Fruit fly (Drosophila melanogaster) whole organism, embryonic: Measurements from ENCODE around the gene CG5171.

ENCODE experiments used
- Atf-2 ChIP-seq: fragments of 200-800 bp; sonication (Bioruptor generic); optimal IDR thresholded peaks from 2 replicates; lab custom pipeline; 2016; ENCODE audit warnings: missing biosample characterization, missing genetic modification characterization
- Bgb ChIP-seq: fragments of 200-800 bp; sonication (Bioruptor generic); IDR thresholded peaks from 2 replicates; pipeline ENCODE4 v1.3.6; 2022; ENCODE audit warnings: missing biosample characterization, missing genetic modification characterization; ENCODE audit not compliant: partially characterized antibody
- CG12104 ChIP-seq: fragments of 200-800 bp; sonication (Bioruptor generic); optimal IDR thresholded peaks from 3 replicates; lab custom pipeline; 2016; ENCODE audit warnings: missing biosample characterization, missing genetic modification characterization
- CG12391 ChIP-seq: fragments of 200-800 bp; sonication (Bioruptor generic); optimal IDR thresholded peaks from 3 replicates; lab custom pipeline; 2018; ENCODE audit warnings: missing biosample characterization, mild to moderate bottlenecking, missing genetic modification characterization, moderate library complexity
- CG13296 ChIP-seq: fragments of 200-800 bp; sonication (Bioruptor generic); optimal IDR thresholded peaks from 3 replicates; lab custom pipeline; 2018; ENCODE audit warnings: missing biosample characterization, mild to moderate bottlenecking, missing genetic modification characterization
- CG13424 ChIP-seq: fragments of 200-800 bp; sonication (Bioruptor generic); optimal IDR thresholded peaks from 2 replicates; lab custom pipeline; 2019; ENCODE audit warnings: missing biosample characterization, mild to moderate bottlenecking, missing genetic modification characterization, moderate library complexity
- CG14710 ChIP-seq: fragments of 200-800 bp; sonication (Bioruptor generic); optimal IDR thresholded peaks from 3 replicates; lab custom pipeline; 2019; ENCODE audit warnings: missing biosample characterization, mild to moderate bottlenecking, missing genetic modification characterization, moderate library complexity
- CG17361 ChIP-seq: fragments of 200-800 bp; sonication (Bioruptor generic); IDR thresholded peaks from 3 replicates; pipeline ENCODE4 v1.3.6; 2022; ENCODE audit warnings: missing biosample characterization, missing genetic modification characterization
- CG17385 ChIP-seq: fragments of 200-800 bp; sonication (Bioruptor generic); optimal IDR thresholded peaks from 3 replicates; lab custom pipeline; 2018; ENCODE audit warnings: missing biosample characterization, mild to moderate bottlenecking, missing genetic modification characterization
- CG17612 ChIP-seq: fragments of 200-800 bp; sonication (Bioruptor generic); IDR thresholded peaks from 2 replicates; pipeline ENCODE4 v1.3.6; 2022; ENCODE audit warnings: missing biosample characterization, missing genetic modification characterization
- CG2120 ChIP-seq: fragments of 200-800 bp; sonication (Bioruptor generic); optimal IDR thresholded peaks from 3 replicates; lab custom pipeline; 2016; ENCODE audit warnings: missing biosample characterization, missing genetic modification characterization
- CG30020 ChIP-seq: fragments of 200-800 bp; optimal IDR thresholded peaks from 2 replicates; lab custom pipeline; 2019; ENCODE audit warnings: missing biosample characterization, mild to moderate bottlenecking, missing genetic modification characterization, moderate library complexity
- CG30403 ChIP-seq: fragments of 200-800 bp; sonication (Bioruptor generic); optimal IDR thresholded peaks from 3 replicates; lab custom pipeline; 2016; ENCODE audit warnings: missing biosample characterization, missing genetic modification characterization
- CG3163 ChIP-seq: fragments of 200-800 bp; sonication (Bioruptor generic); optimal IDR thresholded peaks from 3 replicates; lab custom pipeline; 2016; ENCODE audit warnings: missing biosample characterization, missing genetic modification characterization
- CG43689 ChIP-seq: fragments of 200-800 bp; sonication (Bioruptor generic); IDR thresholded peaks from 2 replicates; pipeline ENCODE4 v1.3.6; 2022; ENCODE audit warnings: missing biosample characterization, missing genetic modification characterization
- CG4617 ChIP-seq: fragments of 200-800 bp; sonication (Bioruptor generic); optimal IDR thresholded peaks from 3 replicates; lab custom pipeline; 2016; ENCODE audit warnings: missing biosample characterization, missing genetic modification characterization, borderline replicate concordance
- CG4820 ChIP-seq: fragments of 200-800 bp; sonication (Bioruptor generic); optimal IDR thresholded peaks from 3 replicates; lab custom pipeline; 2016; ENCODE audit warnings: missing biosample characterization, missing genetic modification characterization
- CG6272 ChIP-seq: fragments of 200-800 bp; sonication (Bioruptor generic); IDR thresholded peaks from 2 replicates; pipeline ENCODE4 v1.3.6; 2022; ENCODE audit warnings: missing biosample characterization, missing genetic modification characterization
- CG9876 ChIP-seq: fragments of 200-800 bp; sonication (Bioruptor generic); optimal IDR thresholded peaks from 2 replicates; lab custom pipeline; 2016; ENCODE audit warnings: missing biosample characterization, missing genetic modification characterization
- Camta ChIP-seq: fragments of 200-800 bp; sonication (Bioruptor generic); optimal IDR thresholded peaks from 2 replicates; lab custom pipeline; 2016; ENCODE audit warnings: missing biosample characterization, missing genetic modification characterization
- Dfd ChIP-seq, 2 experiments: fragments of >200 bp; optimal IDR thresholded peaks; 2 replicates each; lab custom pipeline; 2017; ENCODE audit warnings: missing biosample characterization in 2 of 2, missing genetic modification characterization in 2 of 2
- Eip74EF ChIP-seq, 2 experiments: fragments of 200-800 bp in 1 of 2; fragments of >200 bp in 1 of 2; sonication (Bioruptor generic) in 1 of 2; optimal IDR thresholded peaks; 2 replicates each; lab custom pipeline; 2017 to 2019; ENCODE audit warnings: missing biosample characterization in 2 of 2, missing genetic modification characterization in 2 of 2, mild to moderate bottlenecking in 1 of 2, moderate library complexity in 1 of 2
- Elba2 ChIP-seq: fragments of 200-800 bp; sonication (Bioruptor generic); optimal IDR thresholded peaks from 3 replicates; lab custom pipeline; 2016; ENCODE audit warnings: missing biosample characterization, missing genetic modification characterization
- HLH54F ChIP-seq: fragments of 200-800 bp; sonication (Bioruptor generic); optimal IDR thresholded peaks from 3 replicates; lab custom pipeline; 2016; ENCODE audit warnings: missing biosample characterization, missing genetic modification characterization
- HLHmδ ChIP-seq: fragments of 200-800 bp; sonication (Bioruptor generic); optimal IDR thresholded peaks from 2 replicates; lab custom pipeline; 2018; ENCODE audit warnings: missing biosample characterization, mild to moderate bottlenecking, missing genetic modification characterization, moderate library complexity
- Mad ChIP-seq: fragments of 200-800 bp; sonication (Bioruptor generic); optimal IDR thresholded peaks from 2 replicates; lab custom pipeline; 2016; ENCODE audit warnings: missing biosample characterization, missing genetic modification characterization
- Med ChIP-seq: fragments of 200-800 bp; sonication (Bioruptor generic); peaks from one replicate; lab custom pipeline; 2016; ENCODE audit warnings: missing biosample characterization, missing genetic modification characterization, mild to moderate bottlenecking, inconsistent platforms, moderate library complexity
- Ptx1 ChIP-seq: fragments of 200-800 bp; sonication (Bioruptor generic); IDR thresholded peaks from 2 replicates; pipeline ENCODE4 v1.3.6; 2022; ENCODE audit warnings: missing biosample characterization, missing genetic modification characterization
- Scr ChIP-seq: fragments of 200-800 bp; sonication (Bioruptor generic); IDR thresholded peaks from 2 replicates; pipeline ENCODE4 v1.3.6; 2022; ENCODE audit warnings: missing biosample characterization, missing genetic modification characterization; ENCODE audit not compliant: partially characterized antibody
- Ssrp ChIP-seq: fragments of 200-800 bp; sonication (Bioruptor generic); optimal IDR thresholded peaks from 2 replicates; lab custom pipeline; 2018; ENCODE audit warnings: missing biosample characterization, mild to moderate bottlenecking, missing genetic modification characterization, moderate library complexity
- TFAM ChIP-seq: fragments of 200-800 bp; sonication (Bioruptor generic); optimal IDR thresholded peaks from 2 replicates; lab custom pipeline; 2017; ENCODE audit warnings: missing biosample characterization, missing genetic modification characterization, inconsistent platforms
- Vsx1 ChIP-seq: fragments of 200-800 bp; sonication (Bioruptor generic); optimal IDR thresholded peaks from 2 replicates; lab custom pipeline; 2017; ENCODE audit warnings: missing biosample characterization, mild to moderate bottlenecking, missing genetic modification characterization, missing genetic modification reagents
- YL-1 ChIP-seq: fragments of 200-800 bp; sonication (Bioruptor generic); optimal IDR thresholded peaks from 3 replicates; lab custom pipeline; 2017; ENCODE audit warnings: missing biosample characterization, mild to moderate bottlenecking, missing genetic modification characterization
- abd-A ChIP-seq: fragments of 200-800 bp; sonication (Bioruptor generic); optimal IDR thresholded peaks from 3 replicates; lab custom pipeline; 2019; ENCODE audit warnings: missing biosample characterization, mild to moderate bottlenecking, missing genetic modification characterization, moderate library complexity
- crc ChIP-seq: fragments of 200-800 bp; sonication (Bioruptor generic); optimal IDR thresholded peaks from 2 replicates; lab custom pipeline; 2016; ENCODE audit warnings: missing biosample characterization, missing genetic modification characterization
- dmrt99B ChIP-seq: fragments of 200-800 bp; sonication (Bioruptor generic); optimal IDR thresholded peaks from 2 replicates; lab custom pipeline; 2018; ENCODE audit warnings: missing biosample characterization, mild to moderate bottlenecking, missing genetic modification characterization, moderate library complexity
- dpn ChIP-seq, 2 experiments: fragments of 200-800 bp; sonication (Bioruptor generic); optimal IDR thresholded peaks; 3 replicates each; lab custom pipeline; 2016; ENCODE audit warnings: missing biosample characterization in 2 of 2, missing genetic modification characterization in 2 of 2
- gfzf ChIP-seq: fragments of 200-800 bp; sonication (Bioruptor generic); optimal IDR thresholded peaks from 2 replicates; lab custom pipeline; 2016; ENCODE audit warnings: missing biosample characterization, mild to moderate bottlenecking, missing genetic modification characterization, moderate library complexity
- ind ChIP-seq: fragments of 200-800 bp; sonication (Bioruptor generic); optimal IDR thresholded peaks from 3 replicates; lab custom pipeline; 2016; ENCODE audit warnings: missing biosample characterization, missing genetic modification characterization
- inv ChIP-seq: fragments of 200-800 bp; sonication (Bioruptor generic); IDR thresholded peaks from 2 replicates; pipeline ENCODE4 v1.3.6; 2022; ENCODE audit warnings: missing biosample characterization, missing genetic modification characterization; ENCODE audit not compliant: partially characterized antibody
- kah ChIP-seq: fragments of 200-800 bp; sonication (Bioruptor generic); optimal IDR thresholded peaks from 2 replicates; lab custom pipeline; 2018; ENCODE audit warnings: missing biosample characterization, mild to moderate bottlenecking, missing genetic modification characterization
- nerfin-2 ChIP-seq: fragments of 200-800 bp; sonication (Bioruptor generic); IDR thresholded peaks from 2 replicates; pipeline ENCODE4 v1.3.6; 2022; ENCODE audit warnings: missing biosample characterization, missing genetic modification characterization; ENCODE audit not compliant: partially characterized antibody
- pho ChIP-seq: fragments of 200-800 bp; sonication (Bioruptor generic); optimal IDR thresholded peaks from 2 replicates; lab custom pipeline; 2016; ENCODE audit warnings: missing biosample characterization, missing genetic modification characterization
- sr ChIP-seq: fragments of 200-800 bp; sonication (Bioruptor generic); IDR thresholded peaks from 3 replicates; pipeline ENCODE4 v1.3.6; 2022; ENCODE audit warnings: missing biosample characterization, missing genetic modification characterization
- tup ChIP-seq: fragments of 200-800 bp; sonication (Bioruptor generic); optimal IDR thresholded peaks from 2 replicates; lab custom pipeline; 2016; ENCODE audit warnings: missing biosample characterization, mild to moderate bottlenecking, missing genetic modification characterization, moderate library complexity
- unpg ChIP-seq: fragments of 200-800 bp; sonication (Bioruptor generic); optimal IDR thresholded peaks from 3 replicates; lab custom pipeline; 2018; ENCODE audit warnings: missing biosample characterization, mild to moderate bottlenecking, missing genetic modification characterization, moderate library complexity
- zen ChIP-seq: fragments of 200-800 bp; sonication (Bioruptor generic); optimal IDR thresholded peaks from 3 replicates; lab custom pipeline; 2018; ENCODE audit warnings: missing biosample characterization, mild to moderate bottlenecking, missing genetic modification characterization, moderate library complexity
- zen2 ChIP-seq: fragments of 200-800 bp; sonication (Bioruptor generic); IDR thresholded peaks from 3 replicates; pipeline ENCODE4 v1.3.6; 2022; ENCODE audit warnings: missing biosample characterization, missing genetic modification characterization; ENCODE audit not compliant: partially characterized antibody

Gene CG5171

DNA sequence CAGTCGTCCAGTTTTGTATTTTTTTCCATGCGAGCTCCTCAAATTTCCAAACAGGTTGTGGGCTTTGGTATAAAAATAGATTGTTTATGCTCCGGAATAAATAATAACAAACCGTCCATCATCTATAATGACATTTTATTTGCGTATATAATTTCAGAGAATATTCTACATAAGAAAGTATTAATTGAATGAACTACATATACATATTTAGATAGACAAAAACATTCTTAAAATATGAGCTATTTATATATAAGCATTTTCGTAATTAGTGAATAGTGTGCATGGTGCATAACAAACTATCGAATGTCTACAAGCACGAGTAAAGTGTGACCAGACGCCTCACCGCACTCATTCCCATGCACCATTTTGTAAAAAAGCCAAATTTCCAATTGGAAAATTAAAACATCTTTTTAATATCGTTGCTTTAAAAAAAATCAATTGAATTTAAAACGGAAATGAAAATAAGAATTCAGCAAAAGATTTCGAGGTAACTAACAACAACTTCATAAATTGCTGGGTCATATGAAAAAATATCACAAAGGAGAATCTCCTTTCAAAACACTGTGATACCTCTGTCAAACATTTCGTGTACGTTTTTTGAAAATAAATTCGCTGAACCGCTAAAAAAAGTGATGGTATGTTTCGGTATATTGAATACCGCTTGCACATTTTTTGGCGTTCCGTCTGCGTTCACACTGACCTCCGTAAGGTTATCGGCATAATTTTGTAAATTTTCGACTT is 25.4 kb downstream of the CG5171 start, which contains the start of gene muc (continued):
- TF ChIP-seq zen2 (GFP tag; lab: Robert Waterston, UW) (no peak), pho (GFP tag; lab: Kevin White, UChicago) (peak; percentile 51), nerfin-2 (GFP tag; lab: Robert Waterston, UW) (peak; percentile 26), dmrt99B (tag; lab: Kevin White, UChicago) (peak; percentile 31), abd-A (tag; lab: Kevin White, UChicago) (peak; percentile 53), Ssrp (peak; percentile 39), CG4820 (GFP tag; lab: Kevin White, UChicago) (peak; percentile 20), HLH54F (GFP tag; lab: Kevin White, UChicago) (peak; percentile 19), Dfd (GFP tag; optimal IDR thresholded peaks at IDR 0.05; lab: Kevin White, UChicago) (peak in 1 of 2 experiments; percentile 43), Atf-2 (GFP tag; lab: Kevin White, UChicago) (no peak), Med (GFP tag; lab: Kevin White, UChicago) (peak; percentile 59), CG14710 (peak; percentile 73), Camta (GFP tag; lab: Kevin White, UChicago) (peak; percentile 29), Ptx1 (GFP tag; lab: Robert Waterston, UW) (peak; percentile 27; the same call in 1 of the 2 replicates), tup (GFP tag; lab: Kevin White, UChicago) (no peak), CG30020 (tag; lab: Kevin White, UChicago) (peak; percentile 94), CG12391 (tag; lab: Kevin White, UChicago) (peak; percentile 68), Eip74EF (GFP tag; optimal IDR thresholded peaks at IDR 0.05; lab: Kevin White, UChicago) (peak in 1 of 2 experiments; percentile 67), Elba2 (GFP tag; lab: Kevin White, UChicago) (peak; percentile 92), gfzf (GFP tag; lab: Kevin White, UChicago) (peak; percentile 89), CG30403 (GFP tag; lab: Kevin White, UChicago) (peak; percentile 70), inv (GFP tag; lab: Robert Waterston, UW) (peak; percentile 66), ind (GFP tag; lab: Kevin White, UChicago) (peak; percentile 17), YL-1 (GFP tag; lab: Kevin White, UChicago) (no peak), Vsx1 (GFP tag; lab: Kevin White, UChicago) (no peak), HLHmδ (GFP tag; lab: Kevin White, UChicago) (no peak), CG17612 (no peak), Mad (GFP tag; lab: Kevin White, UChicago) (peak; percentile 40), unpg (GFP tag; lab: Kevin White, UChicago) (peak; percentile 44), CG9876 (GFP tag; lab: Kevin White, UChicago) (no peak), CG4617 (GFP tag; lab: Kevin White, UChicago) (no peak), CG13296 (peak; percentile 26), CG3163 (no peak), Bgb (GFP tag; lab: Robert Waterston, UW) (peak; percentile 61), CG17385 (GFP tag; lab: Kevin White, UChicago) (peak; percentile 36), CG2120 (GFP tag; lab: Kevin White, UChicago) (peak; percentile 62), sr (no peak), Scr (GFP tag; lab: Robert Waterston, UW) (peak; percentile 75), CG13424 (peak; percentile 48), CG6272 (no peak), crc (GFP tag; lab: Kevin White, UChicago) (no peak), TFAM (GFP tag; lab: Kevin White, UChicago) (no peak), zen (peak; percentile 74), dpn (GFP tag; optimal IDR thresholded peaks at IDR 0.05; lab: Kevin White, UChicago) (peak; percentile 28 to 44), kah (peak; percentile 80), CG17361 (peak; percentile 52; the same call in 2 of the 3 replicates), CG12104 (GFP tag; lab: Kevin White, UChicago) (peak; percentile 30), CG43689 (GFP tag; lab: Robert Waterston, UW) (no peak)
